Fruit fly (Drosophila melanogaster) whole organism, embryonic: ENCODE data around the gene Teh1.
A peak's percentile ranks its signal among the peaks of the same experiment; 100 is the strongest.

Experiments
- Ada2b ChIP-seq: fragments of 200-800 bp; sonication (Bioruptor generic); IDR thresholded peaks from 2 replicates; pipeline ENCODE4 v1.3.6; 2022; ENCODE audit warnings: missing biosample characterization, missing genetic modification characterization
- B-H2 ChIP-seq: fragments of 200-800 bp; sonication (Bioruptor generic); optimal IDR thresholded peaks from 2 replicates; lab custom pipeline; 2018; ENCODE audit warnings: missing biosample characterization, mild to moderate bottlenecking, missing genetic modification characterization
- Blimp-1 ChIP-seq: fragments of 200-800 bp; sonication (Bioruptor generic); optimal IDR thresholded peaks from 3 replicates; lab custom pipeline; 2018; ENCODE audit warnings: missing biosample characterization, missing genetic modification characterization, mild to moderate bottlenecking, moderate library complexity, missing genetic modification reagents
- C15 ChIP-seq: fragments of 200-800 bp; sonication (Bioruptor generic); IDR thresholded peaks from 3 replicates; pipeline ENCODE4 v1.3.6; 2022; ENCODE audit warnings: missing biosample characterization, missing genetic modification characterization
- CG11247 ChIP-seq: fragments of 200-800 bp; sonication (Bioruptor generic); IDR thresholded peaks from 2 replicates; pipeline ENCODE4 v1.3.6; 2022; ENCODE audit warnings: missing biosample characterization, missing genetic modification characterization
- CG11723 ChIP-seq: fragments of 200-800 bp; sonication (Bioruptor generic); optimal IDR thresholded peaks from 2 replicates; lab custom pipeline; 2017; ENCODE audit warnings: missing biosample characterization, mild to moderate bottlenecking, missing genetic modification characterization
- CG12104 ChIP-seq: fragments of 200-800 bp; sonication (Bioruptor generic); optimal IDR thresholded peaks from 3 replicates; lab custom pipeline; 2016; ENCODE audit warnings: missing biosample characterization, missing genetic modification characterization
- CG14710 ChIP-seq: fragments of 200-800 bp; sonication (Bioruptor generic); optimal IDR thresholded peaks from 3 replicates; lab custom pipeline; 2019; ENCODE audit warnings: missing biosample characterization, mild to moderate bottlenecking, missing genetic modification characterization, moderate library complexity
- CG15601 ChIP-seq: fragments of 200-800 bp; sonication (Bioruptor generic); optimal IDR thresholded peaks from 3 replicates; lab custom pipeline; 2019; ENCODE audit warnings: missing biosample characterization, mild to moderate bottlenecking, missing genetic modification characterization, moderate library complexity
- CG17385 ChIP-seq: fragments of 200-800 bp; sonication (Bioruptor generic); optimal IDR thresholded peaks from 3 replicates; lab custom pipeline; 2018; ENCODE audit warnings: missing biosample characterization, mild to moderate bottlenecking, missing genetic modification characterization
- CG5180 ChIP-seq: fragments of 200-800 bp; sonication (Bioruptor generic); optimal IDR thresholded peaks from 3 replicates; lab custom pipeline; 2017; ENCODE audit warnings: missing biosample characterization, missing genetic modification characterization, mild to moderate bottlenecking, moderate library complexity, missing genetic modification reagents
- CG5953 ChIP-seq: fragments of 200-800 bp; sonication (Bioruptor generic); IDR thresholded peaks from 2 replicates; pipeline ENCODE4 v1.3.6; 2022; ENCODE audit warnings: missing biosample characterization, missing genetic modification characterization
- CG6683 ChIP-seq: fragments of 200-800 bp; sonication (Bioruptor generic); optimal IDR thresholded peaks from 2 replicates; lab custom pipeline; 2017; ENCODE audit warnings: missing biosample characterization, mild to moderate bottlenecking, missing genetic modification characterization, missing genetic modification reagents
- CG6791 ChIP-seq: fragments of 200-800 bp; sonication (Bioruptor generic); IDR thresholded peaks from 3 replicates; pipeline ENCODE4 v1.3.6; 2022; ENCODE audit warnings: missing biosample characterization, missing genetic modification characterization; ENCODE audit not compliant: partially characterized antibody
- CG7556 ChIP-seq: fragments of 200-800 bp; sonication (Bioruptor generic); optimal IDR thresholded peaks from 2 replicates; lab custom pipeline; 2017; ENCODE audit warnings: missing biosample characterization, mild to moderate bottlenecking, missing genetic modification characterization
- CG9876 ChIP-seq: fragments of 200-800 bp; sonication (Bioruptor generic); optimal IDR thresholded peaks from 2 replicates; lab custom pipeline; 2016; ENCODE audit warnings: missing biosample characterization, missing genetic modification characterization
- Dek ChIP-seq: fragments of 200-800 bp; sonication (Bioruptor generic); optimal IDR thresholded peaks from 3 replicates; lab custom pipeline; 2019; ENCODE audit warnings: missing biosample characterization, mild to moderate bottlenecking, missing genetic modification characterization, moderate library complexity
- Fer2 ChIP-seq: fragments of 200-800 bp; sonication (Bioruptor generic); optimal IDR thresholded peaks from 2 replicates; lab custom pipeline; 2018; ENCODE audit warnings: missing biosample characterization, mild to moderate bottlenecking, missing genetic modification characterization, moderate library complexity
- Jarid2 ChIP-seq: fragments of 200-800 bp; sonication (Bioruptor generic); optimal IDR thresholded peaks from 3 replicates; lab custom pipeline; 2017; ENCODE audit warnings: mild to moderate bottlenecking, missing biosample characterization, missing genetic modification reagents, missing genetic modification characterization
- Lhr ChIP-seq: fragments of 200-800 bp; sonication (Bioruptor generic); optimal IDR thresholded peaks from 3 replicates; lab custom pipeline; 2017; ENCODE audit warnings: mild to moderate bottlenecking, missing biosample characterization, missing genetic modification reagents, missing genetic modification characterization
- Mad ChIP-seq: fragments of 200-800 bp; sonication (Bioruptor generic); optimal IDR thresholded peaks from 2 replicates; lab custom pipeline; 2016; ENCODE audit warnings: missing biosample characterization, missing genetic modification characterization
- Oli ChIP-seq: fragments of 200-800 bp; sonication (Bioruptor generic); optimal IDR thresholded peaks from 2 replicates; lab custom pipeline; 2018; ENCODE audit warnings: missing biosample characterization, mild to moderate bottlenecking, missing genetic modification characterization, moderate library complexity
- Spps ChIP-seq: fragments of 200-800 bp; sonication (Bioruptor generic); optimal IDR thresholded peaks from 2 replicates; lab custom pipeline; 2018; ENCODE audit warnings: missing biosample characterization, mild to moderate bottlenecking, missing genetic modification characterization
- Trl ChIP-seq, 3 experiments: fragments of >200 bp in 2 of 3; fragments of 200-800 bp in 1 of 3; sonication (Bioruptor generic) in 1 of 3; optimal IDR thresholded peaks; 2 replicates in 1 of 3; 3 replicates in 2 of 3; lab custom pipeline; 2016 to 2017; ENCODE audit warnings: missing biosample characterization in 1 of 3, missing genetic modification characterization in 1 of 3
- Usf ChIP-seq: fragments of 200-800 bp; sonication (Bioruptor generic); optimal IDR thresholded peaks from 2 replicates; lab custom pipeline; 2017; ENCODE audit warnings: missing genotype, missing biosample characterization, missing genetic modification characterization
- amos ChIP-seq: fragments of 200-800 bp; sonication (Bioruptor generic); IDR thresholded peaks from 2 replicates; pipeline ENCODE4 v1.3.6; 2022; ENCODE audit warnings: missing biosample characterization, missing genetic modification characterization; ENCODE audit not compliant: partially characterized antibody
- az2 ChIP-seq: fragments of 200-800 bp; sonication (Bioruptor generic); optimal IDR thresholded peaks from 3 replicates; lab custom pipeline; 2016; ENCODE audit warnings: missing biosample characterization, missing genetic modification characterization
- btn ChIP-seq: fragments of 200-800 bp; sonication (Bioruptor generic); optimal IDR thresholded peaks from 2 replicates; lab custom pipeline; 2016; ENCODE audit warnings: missing biosample characterization, missing genetic modification characterization
- da ChIP-seq: fragments of 200-800 bp; sonication (Bioruptor generic); optimal IDR thresholded peaks from 2 replicates; lab custom pipeline; 2016; ENCODE audit warnings: missing biosample characterization, missing genetic modification characterization
- emc ChIP-seq: fragments of 200-800 bp; sonication (Bioruptor generic); optimal IDR thresholded peaks from 2 replicates; lab custom pipeline; 2016; ENCODE audit warnings: missing biosample characterization, missing genetic modification characterization
- ems ChIP-seq: fragments of 200-800 bp; sonication (Bioruptor generic); optimal IDR thresholded peaks from 3 replicates; lab custom pipeline; 2016; ENCODE audit warnings: missing biosample characterization, missing genetic modification characterization
- esg ChIP-seq: fragments of 200-800 bp; sonication (Bioruptor generic); conservative IDR thresholded peaks from 2 replicates; pipeline ENCODE4 v1.3.6; 2022; ENCODE audit warnings: missing biosample characterization, missing genetic modification characterization
- eyg ChIP-seq: fragments of 200-800 bp; sonication (Bioruptor generic); optimal IDR thresholded peaks from 3 replicates; lab custom pipeline; 2016; ENCODE audit warnings: missing biosample characterization, missing genetic modification characterization
- fd3F ChIP-seq: fragments of 200-800 bp; sonication (Bioruptor generic); optimal IDR thresholded peaks from 2 replicates; lab custom pipeline; 2018; ENCODE audit warnings: missing biosample characterization, mild to moderate bottlenecking, missing genetic modification characterization, moderate library complexity
- fd96Cb ChIP-seq: fragments of 200-800 bp; sonication (Bioruptor generic); optimal IDR thresholded peaks from 2 replicates; lab custom pipeline; 2018; ENCODE audit warnings: missing biosample characterization, mild to moderate bottlenecking, missing genetic modification characterization, moderate library complexity
- ftz-f1 ChIP-seq: fragments of 200-800 bp; sonication (Bioruptor generic); optimal IDR thresholded peaks from 2 replicates; lab custom pipeline; 2016; ENCODE audit warnings: missing biosample characterization, missing genetic modification characterization
- gt ChIP-seq: fragments of 200-800 bp; sonication (Bioruptor generic); IDR thresholded peaks from 2 replicates; pipeline ENCODE4 v1.3.6; 2022; ENCODE audit warnings: missing biosample characterization, missing genetic modification characterization
- hkb ChIP-seq, 2 experiments: fragments of 200-800 bp in 1 of 2; fragments of >200 bp in 1 of 2; sonication (Bioruptor generic) in 1 of 2; IDR thresholded peaks in 1 of 2; optimal IDR thresholded peaks in 1 of 2; 2 replicates each; pipeline versions ENCODE4 v1.3.6 to Lab custom; 2017 to 2022; ENCODE audit warnings: missing biosample characterization in 1 of 2, missing genetic modification characterization in 1 of 2
- ind ChIP-seq: fragments of 200-800 bp; sonication (Bioruptor generic); optimal IDR thresholded peaks from 3 replicates; lab custom pipeline; 2016; ENCODE audit warnings: missing biosample characterization, missing genetic modification characterization
- jigr1 ChIP-seq: fragments of 200-800 bp; sonication (Bioruptor generic); IDR thresholded peaks from 3 replicates; pipeline ENCODE4 v1.3.6; 2022; ENCODE audit warnings: missing biosample characterization, missing genetic modification characterization
- knrl ChIP-seq: fragments of 200-800 bp; sonication (Bioruptor generic); IDR thresholded peaks from 3 replicates; pipeline ENCODE4 v1.3.6; 2022; ENCODE audit warnings: missing biosample characterization, missing genetic modification characterization; ENCODE audit not compliant: partially characterized antibody
- phol ChIP-seq: fragments of 200-800 bp; sonication (Bioruptor generic); optimal IDR thresholded peaks from 3 replicates; lab custom pipeline; 2018; ENCODE audit warnings: missing biosample characterization, mild to moderate bottlenecking, missing genetic modification characterization, moderate library complexity
- ranshi ChIP-seq: fragments of 200-800 bp; sonication (Bioruptor generic); IDR thresholded peaks from 2 replicates; pipeline ENCODE4 v1.3.6; 2022; ENCODE audit warnings: missing biosample characterization, missing genetic modification characterization
- repo ChIP-seq: fragments of 200-800 bp; sonication (Bioruptor generic); optimal IDR thresholded peaks from 2 replicates; lab custom pipeline; 2016; ENCODE audit warnings: missing biosample characterization, missing genetic modification characterization
- slbo ChIP-seq: fragments of 200-800 bp; sonication (Bioruptor generic); IDR thresholded peaks from 2 replicates; pipeline ENCODE4 v1.3.6; 2022; ENCODE audit warnings: missing biosample characterization, missing genetic modification characterization
- toy ChIP-seq: fragments of 200-800 bp; sonication (Bioruptor generic); IDR thresholded peaks from 2 replicates; pipeline ENCODE4 v1.3.6; 2022; ENCODE audit warnings: missing biosample characterization, missing genetic modification characterization
- twi ChIP-seq: fragments of 200-800 bp; optimal IDR thresholded peaks from 2 replicates; lab custom pipeline; 2019; ENCODE audit warnings: missing biosample characterization, mild to moderate bottlenecking, missing genetic modification characterization, moderate library complexity
- vnd ChIP-seq: fragments of 200-800 bp; sonication (Bioruptor generic); IDR thresholded peaks from 3 replicates; pipeline ENCODE4 v1.3.6; 2022; ENCODE audit warnings: missing biosample characterization, missing genetic modification characterization; ENCODE audit not compliant: partially characterized antibody
- wor ChIP-seq: fragments of 200-800 bp; sonication (Bioruptor generic); IDR thresholded peaks from 2 replicates; pipeline ENCODE4 v1.3.6; 2022; ENCODE audit warnings: missing biosample characterization, missing genetic modification characterization

Teh1 gene

dm6 chr3R:9777941-9778360 is 90.0 kb downstream of the Teh1 start, which contains the start of gene RpS29 (continued):
- TF ChIP-seq Oli (peak; percentile 12), Lhr (GFP tag; lab: Kevin White, UChicago) (peak; percentile 90), fd3F (GFP tag; lab: Kevin White, UChicago) (peak; percentile 55), CG14710 (peak; percentile 87), Mad (GFP tag; lab: Kevin White, UChicago) (peak; percentile 85), hkb (optimal IDR thresholded peaks at IDR 0.05; lab: Kevin White, UChicago) (no peak), hkb (GFP tag; IDR thresholded peaks at IDR 0.05; lab: Robert Waterston, UW) (peak; percentile 52), gt (GFP tag; lab: Robert Waterston, UW) (0 out of 2 replicates have a peak, but pooled peaks have one; percentile 10), twi (tag; lab: Kevin White, UChicago) (peak; percentile 27), jigr1 (GFP tag; lab: Robert Waterston, UW) (no peak), Jarid2 (GFP tag; lab: Kevin White, UChicago) (peak; percentile 63), btn (no peak), ems (GFP tag; lab: Kevin White, UChicago) (peak; percentile 84), ftz-f1 (GFP tag; lab: Kevin White, UChicago) (peak; percentile 74), CG17385 (peak; percentile 54), ind (GFP tag; lab: Kevin White, UChicago) (peak; percentile 83), CG11723 (GFP tag; lab: Kevin White, UChicago) (peak; percentile 68), emc (GFP tag; lab: Kevin White, UChicago) (peak; percentile 83), toy (peak; percentile 51; the same call in 1 of the 2 replicates), ranshi (peak; percentile 68), Fer2 (peak; percentile 70), Usf (GFP tag; lab: Kevin White, UChicago) (peak; percentile 58), CG15601 (tag; lab: Kevin White, UChicago) (peak; percentile 81), Trl (optimal IDR thresholded peaks at IDR 0.05; lab: Kevin White, UChicago) (no peak), Trl (GFP tag; optimal IDR thresholded peaks at IDR 0.05; lab: Kevin White, UChicago) (peak; percentile 91), Dek (peak; percentile 77), CG12104 (GFP tag; lab: Kevin White, UChicago) (peak; percentile 68), knrl (GFP tag; lab: Robert Waterston, UW) (peak; percentile 95), B-H2 (GFP tag; lab: Kevin White, UChicago) (peak; percentile 95), wor (GFP tag; lab: Robert Waterston, UW) (no peak), CG5180 (peak; percentile 24), CG6683 (GFP tag; lab: Kevin White, UChicago) (peak; percentile 73), esg (GFP tag; lab: Robert Waterston, UW) (peak; percentile 31; the same call in 1 of the 2 replicates), phol (tag; lab: Kevin White, UChicago) (peak; percentile 82), fd96Cb (tag; lab: Kevin White, UChicago) (peak; percentile 8), Blimp-1 (peak; percentile 60), CG5953 (peak; percentile 60), CG6791 (peak; percentile 97), slbo (GFP tag; lab: Robert Waterston, UW) (peak; percentile 95), CG9876 (GFP tag; lab: Kevin White, UChicago) (peak; percentile 91), da (GFP tag; lab: Kevin White, UChicago) (peak; percentile 52), Ada2b (peak; percentile 76), CG7556 (GFP tag; lab: Kevin White, UChicago) (peak; percentile 45), amos (GFP tag; lab: Robert Waterston, UW) (peak; percentile 99), az2 (GFP tag; lab: Kevin White, UChicago) (peak; percentile 69), CG11247 (GFP tag; lab: Robert Waterston, UW) (peak; percentile 84), Spps (tag; lab: Kevin White, UChicago) (peak; percentile 29), eyg (GFP tag; lab: Kevin White, UChicago) (peak; percentile 70), vnd (GFP tag; lab: Robert Waterston, UW) (peak; percentile 84), repo (GFP tag; lab: Kevin White, UChicago) (peak; percentile 71), C15 (GFP tag; lab: Robert Waterston, UW) (0 out of 3 replicates have a peak, but pooled peaks have one; percentile 43)
